Worm (Caenorhabditis elegans): Measurements from ENCODE around the gene vps-15.

vps-15 gene

DNA sequence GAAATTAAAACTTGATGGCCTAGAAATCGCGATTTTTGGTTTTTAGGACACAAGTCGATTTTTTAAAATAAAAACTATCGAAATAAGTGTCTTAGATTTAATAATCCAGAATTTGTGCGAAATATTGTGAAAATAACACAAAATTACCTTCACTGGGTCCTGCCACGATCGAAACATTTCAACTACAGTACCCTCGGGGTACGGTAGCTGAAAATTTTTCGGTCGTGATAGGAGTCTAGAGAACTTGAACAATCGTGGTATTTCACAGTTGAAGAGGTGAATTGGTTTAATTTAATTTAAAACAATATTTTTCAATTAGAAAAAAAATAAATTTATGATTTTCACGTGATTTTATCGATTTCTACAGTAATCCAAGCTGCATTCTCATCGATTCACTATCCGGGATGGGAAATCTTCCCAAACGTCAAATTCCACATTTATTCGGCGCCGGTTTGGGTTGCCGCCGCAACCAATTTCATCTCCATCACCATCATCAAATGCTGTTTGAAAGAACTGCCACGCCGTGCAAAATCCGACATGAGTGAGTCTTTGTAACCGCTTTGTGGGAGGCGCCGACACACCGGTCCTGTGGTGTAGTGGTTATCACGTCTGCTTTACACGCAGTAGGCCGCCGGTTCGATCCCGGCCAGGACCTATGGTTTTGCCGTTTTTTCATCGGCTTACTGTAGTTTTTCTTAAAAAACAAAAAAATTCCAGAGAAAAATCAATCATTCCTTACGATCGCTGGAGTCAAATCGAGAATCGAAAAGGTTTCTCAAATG lies 43.3 kb upstream of the vps-15 start:
- TF ChIP-seq C34F6.9 (tag; optimal IDR thresholded peaks at IDR 0.05) = peak; percentile 34
- peak; percentile 16 for TF ChIP-seq fos-1 (tag; optimal IDR thresholded peaks at IDR 0.05)
- no peak for TF ChIP-seq ztf-1 (GFP tag; conservative IDR thresholded peaks at IDR 0.05)
- TF ChIP-seq lin-13 (GFP tag; optimal IDR thresholded peaks at IDR 0.05) = peak; percentile 46
- peak; percentile 28 for TF ChIP-seq crh-2 (tag; optimal IDR thresholded peaks at IDR 0.05)
- no peak for TF ChIP-seq alr-1 (tag; optimal IDR thresholded peaks at IDR 0.05)
- peak; percentile 68 for TF ChIP-seq nhr-129 (tag; optimal IDR thresholded peaks at IDR 0.05)
- TF ChIP-seq nhr-77 (tag; optimal IDR thresholded peaks at IDR 0.05) = no peak
- TF ChIP-seq nhr-21 (tag; optimal IDR thresholded peaks at IDR 0.05) = peak; percentile 10
- TF ChIP-seq nhr-237 (tag; optimal IDR thresholded peaks at IDR 0.05) = no peak
- TF ChIP-seq Y55F3AM.14 (GFP tag; optimal IDR thresholded peaks at IDR 0.05) = no peak
- peak; percentile 61 for TF ChIP-seq F13H6.1 (tag; optimal IDR thresholded peaks at IDR 0.05)
- peak; percentile 39 for TF ChIP-seq lin-11 (tag; optimal IDR thresholded peaks at IDR 0.05)
- TF ChIP-seq unc-55 (GFP tag; optimal IDR thresholded peaks at IDR 0.05) = peak; percentile 70
- peak; percentile 39 for TF ChIP-seq sma-3 (GFP tag; optimal IDR thresholded peaks at IDR 0.05)
- TF ChIP-seq gmeb-1 (tag; optimal IDR thresholded peaks at IDR 0.05) = peak; percentile 15
- TF ChIP-seq dmd-4 (tag; optimal IDR thresholded peaks at IDR 0.05) = no peak
- no peak for TF ChIP-seq mbf-1 (tag; optimal IDR thresholded peaks at IDR 0.05)
- no peak for TF ChIP-seq mdl-1 (tag; optimal IDR thresholded peaks at IDR 0.05)
- peak in 1 of 2 experiments; percentile 61 for TF ChIP-seq lsy-2 (tag; optimal IDR thresholded peaks at IDR 0.05)
- TF ChIP-seq nhr-25 (tag; optimal IDR thresholded peaks at IDR 0.05) = no peak

DNA sequence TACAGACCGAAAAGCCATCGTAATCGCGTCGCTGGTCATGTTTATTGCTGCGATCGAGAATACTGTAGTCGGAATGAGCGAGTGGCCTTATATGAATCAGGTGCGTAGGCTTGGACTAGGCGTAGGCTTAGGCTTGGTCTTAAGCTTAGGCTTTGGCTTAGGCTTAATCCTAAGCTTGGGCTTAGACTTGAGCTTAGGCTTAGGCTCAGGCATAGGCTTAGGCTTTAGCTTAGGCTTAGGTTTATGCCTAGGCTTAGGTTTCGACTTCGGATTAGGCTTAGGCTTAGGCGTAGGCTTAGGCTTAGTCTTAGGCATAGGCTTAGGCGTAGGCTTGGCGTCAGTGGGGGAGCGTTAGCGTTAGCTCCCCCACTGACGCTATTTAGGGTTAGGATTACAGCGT lies 39.2 kb upstream of the vps-15 start:
- TF ChIP-seq ceh-16 (tag; optimal IDR thresholded peaks at IDR 0.05) (no peak), ztf-4 (tag; optimal IDR thresholded peaks at IDR 0.05) (no peak), crh-2 (tag; optimal IDR thresholded peaks at IDR 0.05) (no peak), mbf-1 (tag; optimal IDR thresholded peaks at IDR 0.05) (no peak), nhr-25 (tag; optimal IDR thresholded peaks at IDR 0.05) (no peak), peb-1 (tag; optimal IDR thresholded peaks at IDR 0.05) (no peak), aly-2 (tag; optimal IDR thresholded peaks at IDR 0.05) (no peak), elt-1 (tag; optimal IDR thresholded peaks at IDR 0.05) (no peak), unc-55 (GFP tag; optimal IDR thresholded peaks at IDR 0.05) (no peak), unc-39 (tag; optimal IDR thresholded peaks at IDR 0.05) (no peak), mdl-1 (tag; optimal IDR thresholded peaks at IDR 0.05) (no peak), C34F6.9 (tag; optimal IDR thresholded peaks at IDR 0.05) (no peak)

DNA sequence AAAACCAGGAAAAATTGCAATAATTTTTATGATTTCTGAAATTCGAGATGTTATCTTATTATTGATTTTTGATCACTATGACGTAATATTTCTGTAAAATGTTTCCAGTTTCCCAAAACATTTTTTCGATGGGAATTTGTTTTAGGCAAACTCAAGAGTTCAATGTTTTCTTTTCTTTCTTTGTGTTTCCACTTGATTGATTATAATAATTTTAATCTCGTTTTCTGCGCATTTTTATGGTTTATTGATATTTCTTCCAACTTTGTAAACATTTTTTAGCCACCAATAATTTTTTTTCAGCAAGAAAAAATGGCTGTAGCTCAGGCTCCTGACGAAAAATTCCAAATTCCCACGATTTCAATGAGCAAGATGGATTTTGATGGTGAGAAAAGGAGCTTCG lies 38.6 kb upstream of the vps-15 start, which contains the start of gene W03C9.6:
Gene W03C9.6 (plus strand): TSS at position 301 of the 400 bp plus-strand sequence.
- TF ChIP-seq F13H6.1 (tag; optimal IDR thresholded peaks at IDR 0.05) = no peak

DNA sequence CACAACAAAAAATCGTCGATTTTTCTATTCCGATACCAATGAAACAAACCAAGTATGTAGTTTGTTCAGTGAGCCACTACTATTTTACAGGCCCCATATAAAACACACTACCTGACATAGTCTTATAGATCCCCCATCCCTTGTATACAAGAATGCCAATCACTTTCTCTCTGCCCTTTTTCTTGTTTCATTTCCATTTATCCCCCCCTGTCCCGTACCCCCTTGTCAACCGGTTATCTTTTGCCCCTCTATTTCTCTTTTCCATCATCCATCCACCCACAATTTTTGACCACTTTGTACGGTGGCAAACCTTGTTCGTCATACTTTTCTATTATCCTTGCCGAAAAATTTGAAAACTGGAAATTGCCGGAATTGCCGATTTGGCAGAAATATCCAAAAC lies 37.3 kb upstream of the vps-15 start:
- TF ChIP-seq blmp-1 (tag; optimal IDR thresholded peaks at IDR 0.05; ENCODE audit: insufficient read depth) (peak; percentile 49), skn-1 (tag; optimal IDR thresholded peaks at IDR 0.05) (no peak)

DNA sequence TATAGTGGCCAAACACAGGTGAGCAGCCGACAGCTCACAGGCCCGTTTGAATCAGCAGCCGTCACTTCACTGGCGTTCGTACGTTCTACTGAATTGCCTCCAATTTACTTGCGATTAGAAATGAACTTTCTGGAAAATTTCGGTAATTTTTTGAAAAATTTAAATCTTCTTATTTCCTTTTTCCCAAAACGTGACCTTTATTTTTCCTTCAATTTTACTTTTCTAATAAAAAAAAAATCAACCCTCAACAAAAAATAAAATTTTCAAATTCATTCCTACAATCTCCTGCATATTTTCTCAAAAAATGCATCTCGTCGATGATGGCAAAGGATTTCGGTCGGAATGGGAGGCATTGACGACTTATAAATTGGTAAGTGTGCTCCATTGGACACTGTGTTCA lies 32.8 kb upstream of the vps-15 start, which contains the start of gene W03C9.8:
Gene W03C9.8 (plus strand): TSS at position 301 of the 400 bp plus-strand sequence.
- TF ChIP-seq ztf-4 (tag; optimal IDR thresholded peaks at IDR 0.05) (no peak), unc-62 (GFP tag; optimal IDR thresholded peaks at IDR 0.05) (no peak), mab-5 (tag; optimal IDR thresholded peaks at IDR 0.05) (no peak), zag-1 (tag; optimal IDR thresholded peaks at IDR 0.05) (no peak), nhr-6 (tag; optimal IDR thresholded peaks at IDR 0.05) (no peak), nhr-77 (tag; optimal IDR thresholded peaks at IDR 0.05) (no peak), lin-11 (tag; optimal IDR thresholded peaks at IDR 0.05) (no peak), mbf-1 (tag; optimal IDR thresholded peaks at IDR 0.05) (no peak), blmp-1 (tag; optimal IDR thresholded peaks at IDR 0.05; ENCODE audit: insufficient read depth) (no peak), sma-9 (GFP tag; optimal IDR thresholded peaks at IDR 0.05) (no peak), sma-9 (tag; optimal IDR thresholded peaks at IDR 0.05) (no peak)

All from whole organism, L2 larva.